Fruit fly (Drosophila melanogaster) whole organism, pupa: Measurements from ENCODE around the gene Nmnat.

Experiments
- CG14655 ChIP-seq: fragments of 200-800 bp; sonication (Bioruptor generic); optimal IDR thresholded peaks from 3 replicates; lab custom pipeline; 2017; ENCODE audit warnings: mild to moderate bottlenecking, missing biosample characterization, missing genetic modification reagents, missing genetic modification characterization
- CG15710 ChIP-seq: fragments of 200-800 bp; sonication (Bioruptor generic); optimal IDR thresholded peaks from 2 replicates; lab custom pipeline; 2018; ENCODE audit warnings: missing biosample characterization, mild to moderate bottlenecking, missing genetic modification characterization, moderate library complexity
- CG32121 ChIP-seq: fragments of 200-800 bp; sonication (Bioruptor generic); IDR thresholded peaks from 2 replicates; pipeline ENCODE4 v1.3.6; 2022; ENCODE audit warnings: missing biosample characterization, missing genetic modification characterization
- CG34367 ChIP-seq: fragments of 200-800 bp; sonication (Bioruptor generic); optimal IDR thresholded peaks from 2 replicates; lab custom pipeline; 2018; ENCODE audit warnings: missing biosample characterization, mild to moderate bottlenecking, missing genetic modification characterization
- CG8159 ChIP-seq: fragments of 200-800 bp; sonication (Bioruptor generic); optimal IDR thresholded peaks from 3 replicates; lab custom pipeline; 2018; ENCODE audit warnings: missing biosample characterization, mild to moderate bottlenecking, missing genetic modification characterization, moderate library complexity
- Ets98B ChIP-seq: fragments of 200-800 bp; sonication (Bioruptor generic); IDR thresholded peaks from 2 replicates; pipeline ENCODE4 v1.3.6; 2022; ENCODE audit warnings: missing biosample characterization, missing genetic modification characterization
- Pif1B ChIP-seq: fragments of 200-800 bp; sonication (Bioruptor generic); optimal IDR thresholded peaks from 3 replicates; lab custom pipeline; 2016; ENCODE audit warnings: missing biosample characterization, missing genetic modification characterization
- fd96Ca ChIP-seq: fragments of 200-800 bp; sonication (Bioruptor generic); IDR thresholded peaks from 3 replicates; pipeline ENCODE4 v1.3.6; 2022; ENCODE audit warnings: missing biosample characterization, missing genetic modification characterization
- gl ChIP-seq: fragments of 200-800 bp; sonication (Bioruptor generic); optimal IDR thresholded peaks from 2 replicates; lab custom pipeline; 2018; ENCODE audit warnings: missing biosample characterization, mild to moderate bottlenecking, missing genetic modification characterization

DNA sequence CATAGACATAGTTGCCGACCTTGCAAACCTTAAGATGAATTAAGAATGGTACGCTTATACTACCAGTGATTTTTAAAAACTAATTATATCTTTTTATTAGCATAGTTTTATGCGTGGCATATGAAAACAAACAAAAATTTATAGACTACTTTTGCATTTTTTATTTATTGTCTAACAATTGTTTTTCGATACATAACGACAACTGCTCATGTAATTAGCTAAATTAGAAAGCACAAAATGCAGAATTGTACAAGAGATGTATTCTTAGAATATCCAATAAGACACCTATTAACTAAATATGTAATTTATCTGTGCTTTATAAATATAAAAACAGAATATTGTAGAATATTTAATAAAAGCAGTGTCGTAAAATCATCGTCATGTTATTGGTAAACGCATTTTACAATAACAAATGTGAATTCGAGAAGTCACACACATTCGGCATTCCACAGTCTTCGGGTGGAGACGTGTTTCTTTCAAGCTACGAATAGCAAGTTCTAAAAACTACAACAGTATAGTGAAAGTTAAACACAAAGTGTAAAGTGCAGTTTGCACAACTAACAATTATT is 18.2 kb upstream of the Nmnat start:
- no peak for TF ChIP-seq fd96Ca (GFP tag; lab: Robert Waterston, UW)
- no peak for TF ChIP-seq CG14655
- TF ChIP-seq Pif1B (GFP tag; lab: Kevin White, UChicago) = no peak
- no peak for TF ChIP-seq CG15710
- TF ChIP-seq CG34367 = no peak
- TF ChIP-seq Ets98B (GFP tag; lab: Robert Waterston, UW) = no peak
- no peak for TF ChIP-seq gl
- TF ChIP-seq CG32121 (GFP tag; lab: Robert Waterston, UW) = no peak
- TF ChIP-seq CG8159 (tag; lab: Kevin White, UChicago) = no peak
